Worm (Caenorhabditis elegans) whole organism, L4 larva: Measurements from ENCODE around the gene F07G11.2.

Source experiments
- ZK546.5 ChIP-seq, 2 experiments: sonication (generic microtip); optimal IDR thresholded peaks; 2 replicates each; lab custom pipeline; 2017; ENCODE audit warnings: missing biosample characterization in 2 of 2, missing genetic modification characterization in 2 of 2
- aly-2 ChIP-seq: sonication (generic microtip); optimal IDR thresholded peaks from 2 replicates; lab custom pipeline; 2018; ENCODE audit warnings: missing biosample characterization, missing genetic modification characterization
- ceh-32 ChIP-seq: sonication (generic microtip); optimal IDR thresholded peaks from 2 replicates; lab custom pipeline; 2016; ENCODE audit warnings: mild to moderate bottlenecking, missing genetic modification characterization, missing compliant biosample characterization; ENCODE audit not compliant: poor library complexity
- ces-1 ChIP-seq: fragments of 150-350 bp; sonication (generic microtip); optimal IDR thresholded peaks from 4 replicates; lab custom pipeline; 2014; ENCODE audit warnings: missing biosample characterization, missing genetic modification reagents, missing genetic modification characterization
- gei-8 ChIP-seq: fragments of 200-800 bp; sonication (Bioruptor generic); optimal IDR thresholded peaks from 2 replicates; lab custom pipeline; 2018; ENCODE audit warnings: mild to moderate bottlenecking, missing genetic modification characterization, missing compliant biosample characterization
- lin-39 ChIP-seq: fragments of 150-350 bp; optimal IDR thresholded peaks from 2 replicates; lab custom pipeline; 2014; ENCODE audit warnings: missing biosample characterization, missing genetic modification reagents, missing genetic modification characterization
- lsy-2 ChIP-seq, 2 experiments: fragments of 150-350 bp in 1 of 2; sonication (generic microtip) in 1 of 2; optimal IDR thresholded peaks; 2 replicates each; lab custom pipeline; 2014 to 2017; ENCODE audit warnings: missing biosample characterization in 2 of 2, missing genetic modification characterization in 2 of 2
- nhr-76 ChIP-seq: fragments of 150-350 bp; optimal IDR thresholded peaks from 2 replicates; lab custom pipeline; 2014; ENCODE audit warnings: missing biosample characterization, missing genetic modification characterization
- pha-4 ChIP-seq, 2 experiments: fragments of 150-350 bp in 1 of 2; fragments of 200-800 bp in 1 of 2; sonication (Bioruptor generic) in 1 of 2; IDR thresholded peaks in 1 of 2; optimal IDR thresholded peaks in 1 of 2; 2 replicates each; pipeline versions ENCODE4 v1.3.6 to Lab custom; 2014 to 2022; ENCODE audit warnings: missing genetic modification characterization in 2 of 2, missing genetic modification reagents in 2 of 2, missing biosample characterization in 1 of 2, missing compliant biosample characterization in 1 of 2
- pqm-1 ChIP-seq: sonication (generic microtip); optimal IDR thresholded peaks from 2 replicates; lab custom pipeline; 2017; ENCODE audit warnings: missing biosample characterization, missing genetic modification characterization
- ztf-11 ChIP-seq: fragments of 150-350 bp; optimal IDR thresholded peaks from 2 replicates; lab custom pipeline; 2014; ENCODE audit warnings: missing biosample characterization, missing genetic modification characterization

DNA sequence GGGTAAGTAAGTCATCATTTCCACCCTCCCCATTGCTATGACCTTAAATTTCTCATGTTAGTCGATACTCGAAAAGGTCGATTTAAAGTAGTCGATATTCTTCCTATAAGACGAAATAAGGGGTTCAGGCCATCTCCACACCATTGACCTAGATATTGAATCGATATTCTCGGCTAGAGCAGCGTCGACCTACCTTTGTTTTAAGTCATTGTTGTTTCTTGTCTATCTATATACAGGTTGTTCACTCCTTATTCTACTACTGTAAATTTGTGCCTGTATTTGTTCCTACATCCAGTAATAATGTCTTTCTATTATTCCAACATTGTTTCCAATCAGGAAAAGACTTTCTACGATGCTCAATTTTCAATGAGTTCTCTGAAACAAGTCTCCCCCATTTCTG is 22.3 kb downstream of the F07G11.2 start, which contains the start of gene F10G2.4:
- TF ChIP-seq nhr-76 (tag; lab: Kevin White, UChicago) (no peak), pqm-1 (no peak), lin-39 (tag; lab: Kevin White, UChicago) (no peak), lsy-2 (tag; optimal IDR thresholded peaks at IDR 0.05; lab: Kevin White, UChicago) (no peak), ceh-32 (no peak), gei-8 (no peak), ztf-11 (no peak), ces-1 (GFP tag; lab: Kevin White, UChicago) (no peak), aly-2 (tag; lab: Kevin White, UChicago) (no peak), pha-4 (GFP tag; IDR thresholded peaks at IDR 0.05; lab: Robert Waterston, UW) (no peak), pha-4 (tag; optimal IDR thresholded peaks at IDR 0.05; lab: Kevin White, UChicago) (no peak), ZK546.5 (tag; optimal IDR thresholded peaks at IDR 0.05; lab: Kevin White, UChicago) (no peak)
